Worm (Caenorhabditis elegans): Measurements from ENCODE around the gene cut-3.

Gene cut-3

DNA sequence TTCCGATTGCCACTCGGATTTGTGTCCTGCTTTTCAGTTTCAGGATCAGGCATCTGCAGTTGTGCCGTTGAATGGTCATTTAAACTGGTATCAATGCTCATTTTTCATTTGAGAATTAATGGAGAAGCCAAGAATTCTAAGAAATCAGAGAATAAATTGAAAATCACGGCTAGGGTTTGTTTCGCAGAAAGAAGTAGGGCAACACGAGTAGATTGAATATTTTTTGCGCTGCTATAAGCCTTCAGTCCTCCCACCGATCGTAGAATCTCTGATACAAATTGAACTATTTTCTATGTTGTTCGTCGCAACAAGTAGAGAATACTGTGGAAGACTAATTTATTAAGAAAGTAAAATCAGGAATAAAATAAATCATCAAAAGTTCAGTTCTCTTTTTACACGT is 9.6 kb downstream of the cut-3 start, which contains the start of gene acp-3:
Gene acp-3, minus strand, starts transcription at position 101 of the 400 bp plus-strand sequence.
- TF ChIP-seq C38D4.7 (GFP tag; optimal IDR thresholded peaks at IDR 0.05) (no peak), ceh-34 (tag; optimal IDR thresholded peaks at IDR 0.05) (no peak), pqm-1 (tag; optimal IDR thresholded peaks at IDR 0.05) (no peak), F13H6.1 (tag; optimal IDR thresholded peaks at IDR 0.05) (no peak), nhr-232 (tag; optimal IDR thresholded peaks at IDR 0.05) (no peak), ceh-9 (tag; optimal IDR thresholded peaks at IDR 0.05) (no peak), ceh-48 (tag; optimal IDR thresholded peaks at IDR 0.05) (no peak), ceh-6 (GFP tag; optimal IDR thresholded peaks at IDR 0.05) (no peak), lim-6 (tag; optimal IDR thresholded peaks at IDR 0.05) (no peak), K09A11.1 (tag; optimal IDR thresholded peaks at IDR 0.05; ENCODE audit: insufficient read depth) (no peak), dve-1 (tag; optimal IDR thresholded peaks at IDR 0.05) (no peak)

DNA sequence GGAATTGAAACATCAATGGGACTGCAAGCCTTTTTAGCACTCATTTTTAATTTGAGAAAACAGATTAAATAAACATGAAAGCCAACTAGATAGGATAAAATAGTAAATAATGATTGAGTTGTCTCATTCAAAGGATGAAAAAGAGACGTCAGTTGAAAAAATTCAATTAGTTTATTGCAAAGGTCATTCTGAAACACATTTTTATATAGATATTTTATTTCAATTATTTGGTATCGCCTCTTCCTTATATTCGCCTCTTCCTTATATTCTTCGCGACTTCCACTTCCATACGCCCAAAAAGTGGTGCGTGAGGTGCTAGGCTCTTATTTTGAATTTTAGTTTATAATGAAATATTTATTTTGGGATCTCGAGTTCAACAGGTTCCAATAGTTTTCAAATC is 11.6 kb downstream of the cut-3 start, which contains the start of gene acp-4:
Gene acp-4, minus strand, starts transcription at position 101 of the 400 bp plus-strand sequence.
- TF ChIP-seq ceh-2 (tag; optimal IDR thresholded peaks at IDR 0.05) (no peak), ceh-48 (tag; optimal IDR thresholded peaks at IDR 0.05) (no peak), ets-4 (tag; optimal IDR thresholded peaks at IDR 0.05) (no peak)

DNA sequence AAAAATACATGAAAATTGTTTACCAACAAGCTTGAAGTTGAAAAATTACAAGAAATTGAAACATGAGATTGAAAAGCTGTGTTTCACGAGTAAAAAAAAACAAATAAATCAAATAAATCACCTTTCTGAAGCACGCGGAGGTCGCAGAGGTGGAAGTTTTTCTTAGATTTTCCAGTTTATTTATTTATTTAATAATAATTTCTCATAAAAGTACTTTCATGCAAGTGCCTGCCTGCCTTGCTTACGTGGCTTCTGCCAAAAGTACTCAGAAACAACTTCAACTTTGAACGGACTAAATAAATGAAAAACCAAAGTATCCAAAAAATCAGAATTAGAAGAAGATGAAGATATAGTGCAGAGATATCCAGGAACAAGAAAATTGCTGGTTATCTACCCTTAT is 14.7 kb downstream of the cut-3 start, which contains the start of gene acp-2:
Gene acp-2, minus strand, starts transcription at position 101 of the 400 bp plus-strand sequence.
- TF ChIP-seq hlh-13 (GFP tag; optimal IDR thresholded peaks at IDR 0.05) = no peak
- TF ChIP-seq C08G9.2 (tag; optimal IDR thresholded peaks at IDR 0.05) = no peak
- no peak for TF ChIP-seq hlh-30 (tag; optimal IDR thresholded peaks at IDR 0.05; ENCODE audit: insufficient read depth)
- no peak for TF ChIP-seq madf-2 (tag; optimal IDR thresholded peaks at IDR 0.05)
- no peak for TF ChIP-seq K02D7.2 (tag; optimal IDR thresholded peaks at IDR 0.05)
- no peak for TF ChIP-seq T23F11.4 (GFP tag; optimal IDR thresholded peaks at IDR 0.05)
- no peak for TF ChIP-seq ceh-24 (tag; optimal IDR thresholded peaks at IDR 0.05)
- no peak for TF ChIP-seq tbx-7 (tag; optimal IDR thresholded peaks at IDR 0.05)
- TF ChIP-seq fkh-10 (GFP tag; optimal IDR thresholded peaks at IDR 0.05) = no peak
- no peak for TF ChIP-seq unc-42 (tag; optimal IDR thresholded peaks at IDR 0.05)
- TF ChIP-seq fax-1 (tag; optimal IDR thresholded peaks at IDR 0.05) = no peak

DNA sequence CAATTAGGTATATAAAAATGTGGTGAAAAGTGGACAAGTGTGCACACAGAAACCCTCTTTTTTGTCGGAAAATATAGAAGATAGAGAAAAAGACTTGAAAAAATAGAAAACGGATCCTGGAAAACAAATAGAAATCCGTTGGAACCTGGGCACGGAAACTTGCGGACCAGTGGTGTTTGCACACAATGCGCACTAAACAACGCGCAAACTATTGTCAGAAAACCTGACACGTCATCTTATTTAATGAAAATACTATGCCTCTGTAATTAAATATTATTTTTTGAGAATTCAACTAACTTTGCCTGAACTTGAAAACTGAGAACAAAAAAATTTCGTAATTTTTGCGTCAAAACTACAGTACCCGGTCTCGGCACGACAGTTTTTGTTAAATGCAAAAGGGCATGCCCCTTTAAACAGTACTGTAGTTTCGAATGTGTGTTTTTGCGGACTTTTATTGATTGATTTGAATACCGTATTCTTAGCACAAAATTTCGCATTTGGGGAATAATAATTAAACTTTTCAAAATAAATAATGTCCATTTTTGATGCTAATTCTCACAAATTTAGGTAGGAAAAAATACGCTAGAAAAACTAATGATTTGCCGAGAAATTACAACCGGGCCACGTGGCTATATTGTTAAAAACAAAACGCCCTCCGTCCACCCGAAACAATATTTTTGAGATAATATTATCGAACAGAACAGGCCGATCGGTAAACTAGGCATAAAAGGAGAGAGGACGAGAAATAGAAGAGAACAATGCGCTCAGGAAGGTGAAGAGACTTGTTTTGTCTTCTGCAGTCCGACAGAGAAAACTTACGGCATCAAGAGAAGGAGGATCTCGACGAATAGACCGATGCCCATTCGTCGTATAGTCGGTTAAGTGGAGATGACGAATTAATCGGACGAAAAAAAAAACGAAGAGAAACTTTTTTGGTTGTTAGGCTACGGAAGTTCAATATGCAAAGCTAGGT is 17.4 kb downstream of the cut-3 start:
- TF ChIP-seq pha-4 (tag; optimal IDR thresholded peaks at IDR 0.05) (no peak), pat-9 (tag; optimal IDR thresholded peaks at IDR 0.05) (no peak), lin-11 (tag; optimal IDR thresholded peaks at IDR 0.05) (no peak), gmeb-2 (tag; optimal IDR thresholded peaks at IDR 0.05) (no peak), ttx-3 (tag; optimal IDR thresholded peaks at IDR 0.05) (no peak), nhr-11 (tag; optimal IDR thresholded peaks at IDR 0.05) (no peak)

DNA sequence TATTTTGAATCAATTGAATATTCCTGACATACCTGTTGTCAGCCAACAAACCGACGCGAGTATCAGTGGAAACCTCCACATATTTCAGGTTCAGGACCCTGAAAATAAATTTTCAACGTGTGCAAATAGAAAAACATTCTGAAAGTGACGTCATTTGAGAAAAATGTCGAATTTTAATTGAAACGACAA is 18.0 kb downstream of the cut-3 start, which contains the start of gene F14E5.2:
Gene F14E5.2, minus strand, starts transcription at position 101 of the 189 bp plus-strand sequence.
- TF ChIP-seq ceh-19 (GFP tag; optimal IDR thresholded peaks at IDR 0.05) (no peak), unc-55 (GFP tag; optimal IDR thresholded peaks at IDR 0.05) (no peak)

Data from whole organism, late embryonic.